Fruit fly (Drosophila melanogaster) whole organism, embryonic: ENCODE measurements around the gene Ube4B.

Experiments
- Antp ChIP-seq: fragments of 200-800 bp; sonication (Bioruptor generic); optimal IDR thresholded peaks from 3 replicates; lab custom pipeline; 2016; ENCODE audit warnings: missing biosample characterization, missing genetic modification characterization
- B-H1 ChIP-seq: fragments of 200-800 bp; sonication (Bioruptor generic); IDR thresholded peaks from 3 replicates; pipeline ENCODE4 v1.3.6; 2022; ENCODE audit warnings: missing biosample characterization, missing genetic modification characterization
- BtbVII ChIP-seq: fragments of 200-800 bp; sonication (Bioruptor generic); optimal IDR thresholded peaks from 3 replicates; lab custom pipeline; 2017; ENCODE audit warnings: missing biosample characterization, mild to moderate bottlenecking, missing genetic modification characterization
- CG10147 ChIP-seq: fragments of 200-800 bp; sonication (Bioruptor generic); optimal IDR thresholded peaks from 2 replicates; lab custom pipeline; 2019; ENCODE audit warnings: missing biosample characterization, mild to moderate bottlenecking, missing genetic modification characterization, moderate library complexity
- CG11247 ChIP-seq: fragments of 200-800 bp; sonication (Bioruptor generic); IDR thresholded peaks from 2 replicates; pipeline ENCODE4 v1.3.6; 2022; ENCODE audit warnings: missing biosample characterization, missing genetic modification characterization
- CG12071 ChIP-seq: fragments of 200-800 bp; sonication (Bioruptor generic); optimal IDR thresholded peaks from 3 replicates; lab custom pipeline; 2018; ENCODE audit warnings: missing biosample characterization, mild to moderate bottlenecking, missing genetic modification characterization
- CG14441 ChIP-seq: fragments of 200-800 bp; sonication (Bioruptor generic); IDR thresholded peaks from 2 replicates; pipeline ENCODE4 v1.3.6; 2022; ENCODE audit warnings: missing biosample characterization, missing genetic modification characterization
- CG15479 ChIP-seq: fragments of 200-800 bp; sonication (Bioruptor generic); optimal IDR thresholded peaks from 3 replicates; lab custom pipeline; 2019; ENCODE audit warnings: missing biosample characterization, mild to moderate bottlenecking, missing genetic modification characterization, moderate library complexity
- CG1602 ChIP-seq: fragments of 200-800 bp; sonication (Bioruptor generic); optimal IDR thresholded peaks from 3 replicates; lab custom pipeline; 2016; ENCODE audit warnings: missing biosample characterization, missing genetic modification characterization
- CG17802 ChIP-seq: fragments of 200-800 bp; sonication (Bioruptor generic); optimal IDR thresholded peaks from 2 replicates; lab custom pipeline; 2018; ENCODE audit warnings: missing biosample characterization, mild to moderate bottlenecking, missing genetic modification characterization, moderate library complexity
- CG2678 ChIP-seq: fragments of 200-800 bp; sonication (Bioruptor generic); optimal IDR thresholded peaks from 3 replicates; lab custom pipeline; 2019; ENCODE audit warnings: missing biosample characterization, mild to moderate bottlenecking, missing genetic modification characterization, moderate library complexity
- CG31441 ChIP-seq: fragments of 200-800 bp; sonication (Bioruptor generic); IDR thresholded peaks from 2 replicates; pipeline ENCODE4 v1.3.6; 2022; ENCODE audit warnings: missing biosample characterization, missing genetic modification characterization
- CG4404 ChIP-seq: fragments of 200-800 bp; sonication (Bioruptor generic); IDR thresholded peaks from 2 replicates; pipeline ENCODE4 v1.3.6; 2022; ENCODE audit warnings: missing biosample characterization, missing genetic modification characterization
- CG6654 ChIP-seq: fragments of 200-800 bp; sonication (Bioruptor generic); optimal IDR thresholded peaks from 2 replicates; lab custom pipeline; 2017; ENCODE audit warnings: missing biosample characterization, mild to moderate bottlenecking, missing genetic modification characterization
- CG7928 ChIP-seq: fragments of 200-800 bp; sonication (Bioruptor generic); optimal IDR thresholded peaks from 2 replicates; lab custom pipeline; 2017; ENCODE audit warnings: missing biosample characterization, mild to moderate bottlenecking, missing genetic modification characterization
- CG9932 ChIP-seq: fragments of 200-800 bp; sonication (Bioruptor generic); IDR thresholded peaks from 2 replicates; pipeline ENCODE4 v1.3.6; 2022; ENCODE audit warnings: missing biosample characterization, missing genetic modification characterization
- CTCF ChIP-seq: fragments of 200-800 bp; sonication (Bioruptor generic); optimal IDR thresholded peaks from 2 replicates; lab custom pipeline; 2017; ENCODE audit warnings: missing biosample characterization, mild to moderate bottlenecking, missing genetic modification characterization, moderate library complexity
- D ChIP-seq, 2 experiments: fragments of 200-800 bp in 1 of 2; fragments of >200 bp in 1 of 2; sonication (Bioruptor generic) in 1 of 2; optimal IDR thresholded peaks; 2 replicates in 1 of 2; 3 replicates in 1 of 2; lab custom pipeline; 2017; ENCODE audit warnings: mild to moderate bottlenecking in 1 of 2, missing biosample characterization in 1 of 2, missing genetic modification characterization in 1 of 2, missing genetic modification reagents in 1 of 2
- Dad ChIP-seq: fragments of 200-800 bp; sonication (Bioruptor generic); optimal IDR thresholded peaks from 3 replicates; lab custom pipeline; 2016; ENCODE audit warnings: missing biosample characterization, missing genetic modification characterization
- Dll ChIP-seq: fragments of 200-800 bp; sonication (Bioruptor generic); IDR thresholded peaks from 4 replicates; pipeline ENCODE4 v1.3.6; 2022; ENCODE audit warnings: missing biosample characterization, missing genetic modification characterization; ENCODE audit not compliant: partially characterized antibody
- Fer2 ChIP-seq: fragments of 200-800 bp; sonication (Bioruptor generic); optimal IDR thresholded peaks from 2 replicates; lab custom pipeline; 2018; ENCODE audit warnings: missing biosample characterization, mild to moderate bottlenecking, missing genetic modification characterization, moderate library complexity
- GATAe ChIP-seq: fragments of 200-800 bp; sonication (Bioruptor generic); conservative IDR thresholded peaks from 2 replicates; pipeline ENCODE4 v1.3.6; 2022; ENCODE audit warnings: missing biosample characterization, missing genetic modification characterization
- Hmx ChIP-seq: fragments of 200-800 bp; sonication (Bioruptor generic); optimal IDR thresholded peaks from 2 replicates; lab custom pipeline; 2016; ENCODE audit warnings: missing biosample characterization, missing genetic modification characterization
- Hr3 ChIP-seq: fragments of 200-800 bp; sonication (Bioruptor generic); optimal IDR thresholded peaks from 3 replicates; lab custom pipeline; 2016; ENCODE audit warnings: missing biosample characterization, missing genetic modification characterization
- Hsf ChIP-seq: fragments of 200-800 bp; sonication (Bioruptor generic); optimal IDR thresholded peaks from 3 replicates; lab custom pipeline; 2016; ENCODE audit warnings: missing biosample characterization, missing genetic modification characterization
- MTF-1 ChIP-seq: fragments of 200-800 bp; sonication (Bioruptor generic); optimal IDR thresholded peaks from 2 replicates; lab custom pipeline; 2018; ENCODE audit warnings: missing biosample characterization, mild to moderate bottlenecking, missing genetic modification characterization, borderline replicate concordance
- NFAT ChIP-seq: fragments of 200-800 bp; sonication (Bioruptor generic); IDR thresholded peaks from 2 replicates; pipeline ENCODE4 v1.3.6; 2022; ENCODE audit warnings: missing biosample characterization, missing genetic modification characterization
- NK7.1 ChIP-seq: fragments of 200-800 bp; sonication (Bioruptor generic); optimal IDR thresholded peaks from 3 replicates; lab custom pipeline; 2016; ENCODE audit warnings: missing biosample characterization, missing genetic modification characterization
- Nf-YC ChIP-seq: fragments of 200-800 bp; optimal IDR thresholded peaks from 3 replicates; lab custom pipeline; 2019; ENCODE audit warnings: missing biosample characterization, mild to moderate bottlenecking, missing genetic modification characterization, moderate library complexity
- Pdp1 ChIP-seq, 2 experiments: fragments of 200-800 bp; sonication (Bioruptor generic); optimal IDR thresholded peaks; 3 replicates each; lab custom pipeline; 2016; ENCODE audit warnings: missing biosample characterization in 2 of 2, missing genetic modification characterization in 2 of 2, mild to moderate bottlenecking in 1 of 2, moderate library complexity in 1 of 2
- cad ChIP-seq: fragments of >200 bp; optimal IDR thresholded peaks from 2 replicates; lab custom pipeline; 2017; ENCODE audit warnings: missing biosample characterization, missing genetic modification characterization
- chinmo ChIP-seq: fragments of 200-800 bp; sonication (Bioruptor generic); IDR thresholded peaks from 4 replicates; pipeline ENCODE4 v1.3.6; 2022; ENCODE audit warnings: missing biosample characterization, missing genetic modification characterization; ENCODE audit not compliant: partially characterized antibody
- dmrt11E ChIP-seq: fragments of 200-800 bp; sonication (Bioruptor generic); optimal IDR thresholded peaks from 3 replicates; lab custom pipeline; 2018; ENCODE audit warnings: missing biosample characterization, mild to moderate bottlenecking, missing genetic modification characterization, moderate library complexity
- lmd ChIP-seq: fragments of 200-800 bp; sonication (Bioruptor generic); IDR thresholded peaks from 2 replicates; pipeline ENCODE4 v1.3.6; 2022; ENCODE audit warnings: missing biosample characterization, missing genetic modification characterization
- lola ChIP-seq, 3 experiments: fragments of >200 bp in 2 of 3; fragments of 200-800 bp in 1 of 3; sonication (Bioruptor generic) in 1 of 3; optimal IDR thresholded peaks; 2 replicates each; lab custom pipeline; 2017 to 2019; ENCODE audit warnings: missing biosample characterization in 3 of 3, missing genetic modification characterization in 3 of 3, mild to moderate bottlenecking in 1 of 3, moderate library complexity in 1 of 3
- pnt ChIP-seq: fragments of 200-800 bp; sonication (Bioruptor generic); optimal IDR thresholded peaks from 3 replicates; lab custom pipeline; 2016; ENCODE audit warnings: missing biosample characterization, missing genetic modification characterization
- repo ChIP-seq: fragments of 200-800 bp; sonication (Bioruptor generic); optimal IDR thresholded peaks from 2 replicates; lab custom pipeline; 2016; ENCODE audit warnings: missing biosample characterization, missing genetic modification characterization
- rib ChIP-seq: fragments of 200-800 bp; sonication (Bioruptor generic); IDR thresholded peaks from 2 replicates; pipeline ENCODE4 v1.3.6; 2022; ENCODE audit warnings: missing biosample characterization, missing genetic modification characterization
- ro ChIP-seq: fragments of 200-800 bp; sonication (Bioruptor generic); IDR thresholded peaks from 2 replicates; pipeline ENCODE4 v1.3.6; 2022; ENCODE audit warnings: missing biosample characterization, missing genetic modification characterization
- salm ChIP-seq: fragments of 200-800 bp; sonication (Bioruptor generic); optimal IDR thresholded peaks from 2 replicates; lab custom pipeline; 2018; ENCODE audit warnings: missing biosample characterization, mild to moderate bottlenecking, missing genetic modification characterization
- sc ChIP-seq, 3 experiments: fragments of >200 bp in 2 of 3; fragments of 200-800 bp in 1 of 3; sonication (Bioruptor generic) in 1 of 3; optimal IDR thresholded peaks; 2 replicates in 2 of 3; 3 replicates in 1 of 3; lab custom pipeline; 2017; ENCODE audit warnings: mild to moderate bottlenecking in 1 of 3, missing biosample characterization in 1 of 3, missing genetic modification characterization in 1 of 3, missing genetic modification reagents in 1 of 3
- scrt ChIP-seq: fragments of 200-800 bp; sonication (Bioruptor generic); optimal IDR thresholded peaks from 2 replicates; lab custom pipeline; 2018; ENCODE audit warnings: missing biosample characterization, mild to moderate bottlenecking, missing genetic modification characterization, moderate library complexity
- sd ChIP-seq: fragments of 200-800 bp; sonication (Bioruptor generic); optimal IDR thresholded peaks from 3 replicates; lab custom pipeline; 2018; ENCODE audit warnings: missing biosample characterization, mild to moderate bottlenecking, missing genetic modification characterization, moderate library complexity
- sob ChIP-seq: fragments of 200-800 bp; sonication (Bioruptor generic); IDR thresholded peaks from 2 replicates; pipeline ENCODE4 v1.3.6; 2022; ENCODE audit warnings: missing biosample characterization, missing genetic modification characterization
- sqz ChIP-seq: fragments of 200-800 bp; sonication (Bioruptor generic); optimal IDR thresholded peaks from 3 replicates; lab custom pipeline; 2018; ENCODE audit warnings: missing biosample characterization, mild to moderate bottlenecking, missing genetic modification characterization
- usp ChIP-seq: fragments of >200 bp; optimal IDR thresholded peaks from 2 replicates; lab custom pipeline; 2017; ENCODE audit warnings: missing biosample characterization, missing genetic modification characterization

The Ube4B gene

dm6 chr2L:12974562-12975366 lies 44.5 kb downstream of the Ube4B start (continued):
- no peak for TF ChIP-seq CG9932 (GFP tag; lab: Robert Waterston, UW)
- TF ChIP-seq CG15479 (GFP tag; lab: Kevin White, UChicago) = peak; percentile 3
- peak; percentile 65 for TF ChIP-seq sd (tag; lab: Kevin White, UChicago)
- TF ChIP-seq Antp (GFP tag; lab: Kevin White, UChicago) = no peak

dm6 chr2L:12974045-12974539 lies 45.1 kb downstream of the Ube4B start, which contains the start of gene Vha68-2:
Gene Vha68-2 (plus strand): TSS chr2L:12974322.
- TF ChIP-seq Pdp1 (GFP tag; optimal IDR thresholded peaks at IDR 0.05; lab: Kevin White, UChicago) = no peak
- TF ChIP-seq Hmx = no peak
- TF ChIP-seq CG31441 (GFP tag; lab: Robert Waterston, UW) = no peak
- TF ChIP-seq CG11247 = peak; percentile 76; the same call in 1 of the 2 replicates
- TF ChIP-seq scrt (GFP tag; lab: Kevin White, UChicago) = peak; percentile 29
- TF ChIP-seq NK7.1 (GFP tag; lab: Kevin White, UChicago) = no peak
- no peak for TF ChIP-seq CG10147 (GFP tag; lab: Kevin White, UChicago)
- 0 out of 2 replicates have a peak, but pooled peaks have one; percentile 24 for TF ChIP-seq rib (GFP tag; lab: Robert Waterston, UW)
- no peak for TF ChIP-seq Dad (GFP tag; lab: Kevin White, UChicago)
- no peak for TF ChIP-seq CG4404 (GFP tag; lab: Robert Waterston, UW)
- TF ChIP-seq B-H1 = no peak
- TF ChIP-seq BtbVII (GFP tag; lab: Kevin White, UChicago) = no peak
- peak; percentile 14 for TF ChIP-seq repo (GFP tag; lab: Kevin White, UChicago)
- TF ChIP-seq usp = no peak
- TF ChIP-seq CG17802 (tag; lab: Kevin White, UChicago) = no peak
- peak; percentile 16 for TF ChIP-seq salm (tag; lab: Kevin White, UChicago)
- TF ChIP-seq sqz (GFP tag; lab: Kevin White, UChicago) = no peak
- TF ChIP-seq Nf-YC (tag; lab: Kevin White, UChicago) = no peak
- TF ChIP-seq pnt = no peak
- peak; percentile 11 for TF ChIP-seq CG2678 (tag; lab: Kevin White, UChicago)
- TF ChIP-seq cad (GFP tag; lab: Kevin White, UChicago) = no peak
- peak; percentile 18 for TF ChIP-seq CG1602 (GFP tag; lab: Kevin White, UChicago)
- peak; percentile 32; the same call in 1 of the 2 replicates for TF ChIP-seq ro
- TF ChIP-seq CTCF (GFP tag; lab: Kevin White, UChicago) = no peak
- no peak for TF ChIP-seq MTF-1 (GFP tag; lab: Kevin White, UChicago)
- TF ChIP-seq Hr3 (GFP tag; lab: Kevin White, UChicago) = no peak
- 0 out of 2 replicates have a peak, but pooled peaks have one; percentile 34 for TF ChIP-seq NFAT (GFP tag; lab: Robert Waterston, UW)
- TF ChIP-seq CG14441 = no peak
- TF ChIP-seq lmd (GFP tag; lab: Robert Waterston, UW) = peak; percentile 59; the same call in 1 of the 2 replicates
- TF ChIP-seq dmrt11E (tag; lab: Kevin White, UChicago) = no peak
- no peak for TF ChIP-seq sc (optimal IDR thresholded peaks at IDR 0.05; lab: Kevin White, UChicago)
- TF ChIP-seq sc (GFP tag; optimal IDR thresholded peaks at IDR 0.05; lab: Kevin White, UChicago) = no peak
- TF ChIP-seq Dll (GFP tag; lab: Robert Waterston, UW) = 0 out of 4 replicates have a peak, but pooled peaks have one; percentile 43
- no peak for TF ChIP-seq Fer2
- TF ChIP-seq lola (GFP tag; optimal IDR thresholded peaks at IDR 0.05; lab: Kevin White, UChicago) = no peak
- TF ChIP-seq CG12071 (GFP tag; lab: Kevin White, UChicago) = peak; percentile 25
- TF ChIP-seq chinmo (GFP tag; lab: Robert Waterston, UW) = no peak
- peak; percentile 56 for TF ChIP-seq Hsf (GFP tag; lab: Kevin White, UChicago)
- TF ChIP-seq CG7928 = no peak
- TF ChIP-seq D (optimal IDR thresholded peaks at IDR 0.05; lab: Kevin White, UChicago) = no peak
- TF ChIP-seq D (GFP tag; optimal IDR thresholded peaks at IDR 0.05; lab: Kevin White, UChicago) = no peak
- no peak for TF ChIP-seq GATAe (GFP tag; lab: Robert Waterston, UW)
- TF ChIP-seq CG6654 (GFP tag; lab: Kevin White, UChicago) = no peak
- peak; percentile 83 for TF ChIP-seq sob (GFP tag; lab: Robert Waterston, UW)
